Worm (Caenorhabditis elegans): ENCODE data around the gene K07C5.9.

ce11 chrV:10355773-10356335 is 5.9 kb upstream of the K07C5.9 start, which contains the start of gene sluh-7:
- TF ChIP-seq W03F9.2 (tag; optimal IDR thresholded peaks at IDR 0.05) (peak; percentile 86), him-1 (tag; optimal IDR thresholded peaks at IDR 0.05) (peak; percentile 32)
